Worm (Caenorhabditis elegans): ENCODE data around the gene C14C6.3.

DNA sequence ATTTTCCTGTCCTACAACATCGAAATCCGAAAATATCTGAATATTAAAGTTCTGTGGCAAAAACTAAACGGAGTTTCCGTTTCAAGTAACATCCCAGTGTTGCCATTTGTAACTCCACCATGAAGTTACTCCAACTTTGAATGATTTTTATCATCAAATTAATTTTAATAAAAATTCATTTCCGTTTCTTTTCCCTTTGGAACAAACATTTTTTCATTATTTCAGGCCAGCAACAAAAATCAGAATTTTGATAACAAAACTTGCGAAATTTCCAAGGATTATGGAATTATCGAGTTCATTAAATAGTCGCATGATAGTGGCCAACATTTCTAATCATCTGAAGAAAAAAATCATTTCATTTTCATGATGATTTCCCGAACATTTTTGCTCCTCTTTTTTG is 19.6 kb downstream of the C14C6.3 start, which contains the start of gene C14C6.2:
- TF ChIP-seq ama-1 (optimal IDR thresholded peaks at IDR 0.05) (no peak), tbx-37 (GFP tag; conservative IDR thresholded peaks at IDR 0.05) (no peak), aly-1 (tag; optimal IDR thresholded peaks at IDR 0.05) (no peak), hnd-1 (tag; optimal IDR thresholded peaks at IDR 0.05) (no peak), tbx-11 (GFP tag; IDR thresholded peaks at IDR 0.05) (no peak)

Data from whole organism, early embryonic.